Fruit fly (Drosophila melanogaster): ENCODE data around the gene daed.

daed gene

DNA sequence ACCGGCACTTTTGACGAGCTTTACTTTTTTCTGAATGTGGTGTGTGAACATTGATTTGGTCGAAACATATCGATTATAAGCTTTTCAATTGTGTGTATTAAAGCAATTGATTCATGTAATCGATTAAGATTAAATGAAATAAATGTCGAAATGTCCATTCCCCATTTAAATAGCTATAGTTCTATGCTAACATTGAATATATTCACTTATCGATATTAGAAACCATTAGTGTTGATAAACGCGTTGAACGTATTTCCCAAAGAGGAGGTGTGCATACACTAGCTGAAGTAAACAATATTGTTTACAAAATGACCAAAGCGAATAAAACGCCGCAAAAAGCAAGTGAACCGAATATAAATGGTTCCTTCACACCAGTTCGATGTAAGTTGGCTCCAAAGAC, 2.1 kb downstream of the daed start, which contains the start of the genes Uch and CG34174 (continued):
- TF ChIP-seq gfzf (GFP tag; optimal IDR thresholded peaks at IDR 0.05) (no peak), CG13775 (GFP tag; optimal IDR thresholded peaks at IDR 0.05) (no peak), CG7928 (GFP tag; optimal IDR thresholded peaks at IDR 0.05) (no peak), Med (GFP tag) (peak; percentile 72), tin (GFP tag; optimal IDR thresholded peaks at IDR 0.05) (peak; percentile 7), amos (GFP tag; IDR thresholded peaks at IDR 0.05; ENCODE audit: partially characterized antibody) (peak; percentile 67; the same call in 1 of the 2 replicates), dan (GFP tag; IDR thresholded peaks at IDR 0.05) (no peak), maf-S (GFP tag; optimal IDR thresholded peaks at IDR 0.05) (no peak), CG17186 (GFP tag; optimal IDR thresholded peaks at IDR 0.05) (peak; percentile 24), nerfin-1 (tag; optimal IDR thresholded peaks at IDR 0.05) (peak; percentile 24), NK7.1 (GFP tag; optimal IDR thresholded peaks at IDR 0.05) (no peak), Xrp1 (GFP tag; IDR thresholded peaks at IDR 0.05) (no peak), Fer1 (GFP tag; optimal IDR thresholded peaks at IDR 0.05) (peak; percentile 45), eyg (GFP tag; optimal IDR thresholded peaks at IDR 0.05) (no peak), CG13287 (GFP tag; IDR thresholded peaks at IDR 0.05; ENCODE audit: partially characterized antibody) (peak; percentile 87), MTF-1 (GFP tag; optimal IDR thresholded peaks at IDR 0.05; ENCODE audit: borderline replicate concordance) (no peak), CG7357 (GFP tag; IDR thresholded peaks at IDR 0.05) (no peak), gcm (GFP tag; optimal IDR thresholded peaks at IDR 0.05) (no peak), lbe (GFP tag; optimal IDR thresholded peaks at IDR 0.05) (peak; percentile 43), Rx (GFP tag; IDR thresholded peaks at IDR 0.05) (no peak), mld (GFP tag; IDR thresholded peaks at IDR 0.05; ENCODE audit: partially characterized antibody) (no peak), toy (GFP tag; IDR thresholded peaks at IDR 0.05) (no peak), CG14860 (GFP tag; IDR thresholded peaks at IDR 0.05; ENCODE audit: partially characterized antibody) (peak; percentile 64), yki (optimal IDR thresholded peaks at IDR 0.05) (no peak), CG17385 (GFP tag; optimal IDR thresholded peaks at IDR 0.05) (peak; percentile 40), Camta (GFP tag; optimal IDR thresholded peaks at IDR 0.05) (no peak), fd96Cb (tag; optimal IDR thresholded peaks at IDR 0.05) (no peak), B-H2 (GFP tag; optimal IDR thresholded peaks at IDR 0.05) (peak; percentile 38), stwl (tag; optimal IDR thresholded peaks at IDR 0.05) (peak; percentile 98), cas (GFP tag; IDR thresholded peaks at IDR 0.05) (no peak), CG11456 (GFP tag; IDR thresholded peaks at IDR 0.05) (no peak), ase (GFP tag; IDR thresholded peaks at IDR 0.05) (no peak), jumu (GFP tag; optimal IDR thresholded peaks at IDR 0.05) (no peak), Elba2 (GFP tag; optimal IDR thresholded peaks at IDR 0.05) (no peak), gro (GFP tag; optimal IDR thresholded peaks at IDR 0.05) (peak; percentile 9), inv (GFP tag; IDR thresholded peaks at IDR 0.05; ENCODE audit: partially characterized antibody) (peak; percentile 46; the same call in 1 of the 2 replicates), lola (GFP tag; optimal IDR thresholded peaks at IDR 0.05) (peak in 1 of 3 experiments; percentile 32), Pdp1 (GFP tag; optimal IDR thresholded peaks at IDR 0.05) (no peak), Abd-B (GFP tag; optimal IDR thresholded peaks at IDR 0.05) (peak; percentile 44), sd (tag; optimal IDR thresholded peaks at IDR 0.05) (no peak), CG10654 (GFP tag; optimal IDR thresholded peaks at IDR 0.05) (no peak), grn (GFP tag; optimal IDR thresholded peaks at IDR 0.05) (no peak), scrt (GFP tag; optimal IDR thresholded peaks at IDR 0.05) (peak; percentile 12), Hsf (GFP tag; optimal IDR thresholded peaks at IDR 0.05) (peak; percentile 1), CG13624 (GFP tag; optimal IDR thresholded peaks at IDR 0.05) (peak; percentile 45), CG31224 (GFP tag; IDR thresholded peaks at IDR 0.05) (no peak), bcd (GFP tag; optimal IDR thresholded peaks at IDR 0.05) (peak; percentile 24), Dek (tag; optimal IDR thresholded peaks at IDR 0.05) (no peak), Chrac-16 (GFP tag; optimal IDR thresholded peaks at IDR 0.05) (peak; percentile 5), exex (tag; optimal IDR thresholded peaks at IDR 0.05) (peak; percentile 15), CG33557 (GFP tag; optimal IDR thresholded peaks at IDR 0.05) (peak; percentile 32)
